Fruit fly (Drosophila melanogaster) whole organism, embryonic: ENCODE results near the gene Orc2.
A peak's percentile ranks its signal among the peaks of the same experiment; 100 is the strongest.

Experiments
- CG10267 ChIP-seq: fragments of 200-800 bp; sonication (Bioruptor generic); optimal IDR thresholded peaks from 2 replicates; lab custom pipeline; 2018; ENCODE audit warnings: missing biosample characterization, mild to moderate bottlenecking, missing genetic modification characterization, moderate library complexity
- CG10366 ChIP-seq: fragments of 200-800 bp; sonication (Bioruptor generic); IDR thresholded peaks from 2 replicates; pipeline ENCODE4 v1.3.6; 2022; ENCODE audit warnings: missing biosample characterization, missing genetic modification characterization
- CG10431 ChIP-seq: fragments of 200-800 bp; sonication (Bioruptor generic); optimal IDR thresholded peaks from 3 replicates; lab custom pipeline; 2018; ENCODE audit warnings: missing biosample characterization, mild to moderate bottlenecking, missing genetic modification characterization
- CG11085 ChIP-seq: fragments of 200-800 bp; sonication (Bioruptor generic); IDR thresholded peaks from 2 replicates; pipeline ENCODE4 v1.3.6; 2022; ENCODE audit warnings: missing biosample characterization, missing genetic modification characterization
- CG11696 ChIP-seq: fragments of 200-800 bp; sonication (Bioruptor generic); IDR thresholded peaks from 2 replicates; pipeline ENCODE4 v1.3.6; 2022; ENCODE audit warnings: missing biosample characterization, missing genetic modification characterization
- CG12299 ChIP-seq: fragments of 200-800 bp; sonication (Bioruptor generic); optimal IDR thresholded peaks from 2 replicates; lab custom pipeline; 2018; ENCODE audit warnings: missing biosample characterization, mild to moderate bottlenecking, missing genetic modification characterization
- CG13894 ChIP-seq: fragments of 200-800 bp; sonication (Bioruptor generic); optimal IDR thresholded peaks from 3 replicates; lab custom pipeline; 2018; ENCODE audit warnings: missing biosample characterization, mild to moderate bottlenecking, missing genetic modification characterization, moderate library complexity
- CG14667 ChIP-seq: fragments of 200-800 bp; sonication (Bioruptor generic); IDR thresholded peaks from 2 replicates; pipeline ENCODE4 v1.3.6; 2022; ENCODE audit warnings: missing biosample characterization, missing genetic modification characterization
- CG14710 ChIP-seq: fragments of 200-800 bp; sonication (Bioruptor generic); optimal IDR thresholded peaks from 3 replicates; lab custom pipeline; 2019; ENCODE audit warnings: missing biosample characterization, mild to moderate bottlenecking, missing genetic modification characterization, moderate library complexity
- CG14965 ChIP-seq: fragments of 200-800 bp; sonication (Bioruptor generic); optimal IDR thresholded peaks from 2 replicates; lab custom pipeline; 2016; ENCODE audit warnings: missing biosample characterization, missing genetic modification characterization, borderline replicate concordance
- CG15269 ChIP-seq: fragments of 200-800 bp; sonication (Bioruptor generic); optimal IDR thresholded peaks from 2 replicates; lab custom pipeline; 2018; ENCODE audit warnings: missing biosample characterization, mild to moderate bottlenecking, missing genetic modification characterization, moderate library complexity
- CG15479 ChIP-seq: fragments of 200-800 bp; sonication (Bioruptor generic); optimal IDR thresholded peaks from 3 replicates; lab custom pipeline; 2019; ENCODE audit warnings: missing biosample characterization, mild to moderate bottlenecking, missing genetic modification characterization, moderate library complexity
- CG1792 ChIP-seq: fragments of 200-800 bp; sonication (Bioruptor generic); optimal IDR thresholded peaks from 2 replicates; lab custom pipeline; 2016; ENCODE audit warnings: missing biosample characterization, missing genetic modification characterization
- CG31224 ChIP-seq: fragments of 200-800 bp; sonication (Bioruptor generic); IDR thresholded peaks from 2 replicates; pipeline ENCODE4 v1.3.6; 2022; ENCODE audit warnings: missing biosample characterization, missing genetic modification characterization
- CG31365 ChIP-seq: fragments of 200-800 bp; sonication (Bioruptor generic); optimal IDR thresholded peaks from 2 replicates; lab custom pipeline; 2018; ENCODE audit warnings: missing biosample characterization, mild to moderate bottlenecking, missing genetic modification characterization
- CG3281 ChIP-seq: fragments of 200-800 bp; sonication (Bioruptor generic); optimal IDR thresholded peaks from 3 replicates; lab custom pipeline; 2017; ENCODE audit warnings: missing biosample characterization, mild to moderate bottlenecking, missing genetic modification characterization
- CG33557 ChIP-seq: fragments of 200-800 bp; sonication (Bioruptor generic); optimal IDR thresholded peaks from 2 replicates; lab custom pipeline; 2019; ENCODE audit warnings: missing biosample characterization, mild to moderate bottlenecking, missing genetic modification characterization, moderate library complexity
- CG4707 ChIP-seq: fragments of 200-800 bp; sonication (Bioruptor generic); optimal IDR thresholded peaks from 2 replicates; lab custom pipeline; 2018; ENCODE audit warnings: missing biosample characterization, mild to moderate bottlenecking, missing genetic modification characterization, moderate library complexity
- CG4854 ChIP-seq: fragments of 200-800 bp; sonication (Bioruptor generic); optimal IDR thresholded peaks from 2 replicates; lab custom pipeline; 2016; ENCODE audit warnings: missing biosample characterization, missing genetic modification characterization, inconsistent platforms
- Chrac-16 ChIP-seq: fragments of 200-800 bp; sonication (Bioruptor generic); optimal IDR thresholded peaks from 3 replicates; lab custom pipeline; 2016; ENCODE audit warnings: missing biosample characterization, missing genetic modification characterization
- Deaf1 ChIP-seq: fragments of 200-800 bp; optimal IDR thresholded peaks from 3 replicates; lab custom pipeline; 2019; ENCODE audit warnings: missing biosample characterization, mild to moderate bottlenecking, missing genetic modification characterization, moderate library complexity
- Ets65A ChIP-seq: fragments of 200-800 bp; sonication (Bioruptor generic); peaks from one replicate; lab custom pipeline; 2016; ENCODE audit warnings: missing biosample characterization, missing genetic modification characterization
- Jarid2 ChIP-seq: fragments of 200-800 bp; sonication (Bioruptor generic); optimal IDR thresholded peaks from 3 replicates; lab custom pipeline; 2017; ENCODE audit warnings: mild to moderate bottlenecking, missing biosample characterization, missing genetic modification reagents, missing genetic modification characterization
- MESR4 ChIP-seq: fragments of 200-800 bp; sonication (Bioruptor generic); optimal IDR thresholded peaks from 2 replicates; lab custom pipeline; 2018; ENCODE audit warnings: missing biosample characterization, mild to moderate bottlenecking, missing genetic modification characterization, moderate library complexity
- Mad ChIP-seq: fragments of 200-800 bp; sonication (Bioruptor generic); optimal IDR thresholded peaks from 2 replicates; lab custom pipeline; 2016; ENCODE audit warnings: missing biosample characterization, missing genetic modification characterization
- Max ChIP-seq: fragments of 200-800 bp; sonication (Bioruptor generic); optimal IDR thresholded peaks from 2 replicates; lab custom pipeline; 2016; ENCODE audit warnings: missing biosample characterization, mild to moderate bottlenecking, missing genetic modification characterization
- Myb ChIP-seq: fragments of 200-800 bp; sonication (Bioruptor generic); optimal IDR thresholded peaks from 2 replicates; lab custom pipeline; 2016; ENCODE audit warnings: missing biosample characterization, missing genetic modification characterization
- NC2α ChIP-seq: fragments of 200-800 bp; sonication (Bioruptor generic); optimal IDR thresholded peaks from 2 replicates; lab custom pipeline; 2016; ENCODE audit warnings: missing biosample characterization, missing genetic modification characterization
- Stat92E ChIP-seq, 3 experiments: fragments of >200 bp in 2 of 3; fragments of 200-800 bp in 1 of 3; sonication (Bioruptor generic) in 1 of 3; optimal IDR thresholded peaks; 2 replicates each; lab custom pipeline; 2017 to 2019; ENCODE audit warnings: missing biosample characterization in 3 of 3, missing genetic modification characterization in 3 of 3, mild to moderate bottlenecking in 1 of 3, moderate library complexity in 1 of 3
- Taf1 ChIP-seq: fragments of 200-800 bp; sonication (Bioruptor generic); IDR thresholded peaks from 2 replicates; pipeline ENCODE4 v1.3.6; 2022; ENCODE audit warnings: missing biosample characterization, missing genetic modification characterization
- Xbp1 ChIP-seq: fragments of 200-800 bp; sonication (Bioruptor generic); optimal IDR thresholded peaks from 3 replicates; lab custom pipeline; 2016; ENCODE audit warnings: missing biosample characterization, mild to moderate bottlenecking, missing genetic modification characterization
- ash1 ChIP-seq: fragments of 200-800 bp; sonication (Bioruptor generic); optimal IDR thresholded peaks from 2 replicates; lab custom pipeline; 2018; ENCODE audit warnings: missing biosample characterization, mild to moderate bottlenecking, missing genetic modification characterization
- btn ChIP-seq: fragments of 200-800 bp; sonication (Bioruptor generic); optimal IDR thresholded peaks from 2 replicates; lab custom pipeline; 2016; ENCODE audit warnings: missing biosample characterization, missing genetic modification characterization
- dimm ChIP-seq: fragments of 200-800 bp; sonication (Bioruptor generic); IDR thresholded peaks from 2 replicates; pipeline ENCODE4 v1.3.6; 2022; ENCODE audit warnings: missing biosample characterization, missing genetic modification characterization
- en ChIP-seq: fragments of 200-800 bp; sonication (Bioruptor generic); optimal IDR thresholded peaks from 2 replicates; lab custom pipeline; 2016; ENCODE audit warnings: missing biosample characterization, missing genetic modification characterization
- exex ChIP-seq: fragments of 200-800 bp; sonication (Bioruptor generic); optimal IDR thresholded peaks from 4 replicates; lab custom pipeline; 2018; ENCODE audit warnings: missing biosample characterization, mild to moderate bottlenecking, missing genetic modification characterization, moderate library complexity
- gem ChIP-seq: fragments of 200-800 bp; sonication (Bioruptor generic); optimal IDR thresholded peaks from 2 replicates; lab custom pipeline; 2019; ENCODE audit warnings: missing biosample characterization, mild to moderate bottlenecking, missing genetic modification characterization, moderate library complexity
- hb ChIP-seq: fragments of 200-800 bp; sonication (Bioruptor generic); IDR thresholded peaks from 3 replicates; pipeline ENCODE4 v1.3.6; 2022; ENCODE audit warnings: missing biosample characterization, missing genetic modification characterization; ENCODE audit not compliant: partially characterized antibody
- hbn ChIP-seq: fragments of 200-800 bp; sonication (Bioruptor generic); IDR thresholded peaks from 2 replicates; pipeline ENCODE4 v1.3.6; 2022; ENCODE audit warnings: missing biosample characterization, missing genetic modification characterization; ENCODE audit not compliant: partially characterized antibody
- hkb ChIP-seq, 2 experiments: fragments of 200-800 bp in 1 of 2; fragments of >200 bp in 1 of 2; sonication (Bioruptor generic) in 1 of 2; IDR thresholded peaks in 1 of 2; optimal IDR thresholded peaks in 1 of 2; 2 replicates each; pipeline versions ENCODE4 v1.3.6 to Lab custom; 2017 to 2022; ENCODE audit warnings: missing biosample characterization in 1 of 2, missing genetic modification characterization in 1 of 2
- inv ChIP-seq: fragments of 200-800 bp; sonication (Bioruptor generic); IDR thresholded peaks from 2 replicates; pipeline ENCODE4 v1.3.6; 2022; ENCODE audit warnings: missing biosample characterization, missing genetic modification characterization; ENCODE audit not compliant: partially characterized antibody
- jing ChIP-seq: fragments of 200-800 bp; sonication (Bioruptor generic); optimal IDR thresholded peaks from 2 replicates; lab custom pipeline; 2018; ENCODE audit warnings: missing biosample characterization, mild to moderate bottlenecking, missing genetic modification characterization
- ken ChIP-seq: fragments of 200-800 bp; sonication (Bioruptor generic); IDR thresholded peaks from 3 replicates; pipeline ENCODE4 v1.3.6; 2022; ENCODE audit warnings: missing biosample characterization, missing genetic modification characterization
- mld ChIP-seq: fragments of 200-800 bp; sonication (Bioruptor generic); IDR thresholded peaks from 3 replicates; pipeline ENCODE4 v1.3.6; 2022; ENCODE audit warnings: missing biosample characterization, missing genetic modification characterization; ENCODE audit not compliant: partially characterized antibody
- pfk ChIP-seq: fragments of 200-800 bp; sonication (Bioruptor generic); optimal IDR thresholded peaks from 2 replicates; lab custom pipeline; 2018; ENCODE audit warnings: missing biosample characterization, mild to moderate bottlenecking, missing genetic modification characterization, moderate library complexity
- trem ChIP-seq: fragments of 200-800 bp; optimal IDR thresholded peaks from 3 replicates; lab custom pipeline; 2019; ENCODE audit warnings: missing biosample characterization, mild to moderate bottlenecking, missing genetic modification characterization, moderate library complexity
- wek ChIP-seq: fragments of 200-800 bp; sonication (Bioruptor generic); optimal IDR thresholded peaks from 3 replicates; lab custom pipeline; 2018; ENCODE audit warnings: missing biosample characterization, mild to moderate bottlenecking, missing genetic modification characterization, moderate library complexity
- zf30C ChIP-seq: fragments of 200-800 bp; sonication (Bioruptor generic); optimal IDR thresholded peaks from 3 replicates; lab custom pipeline; 2018; ENCODE audit warnings: missing biosample characterization, mild to moderate bottlenecking, missing genetic modification characterization

The Orc2 gene

dm6 chr3R:13984922-13985581 is 20.4 kb downstream of the Orc2 start (continued):
- TF ChIP-seq Myb (GFP tag; lab: Kevin White, UChicago), result peak; percentile 5
- TF ChIP-seq CG15269 (tag; lab: Kevin White, UChicago), result peak; percentile 62
- TF ChIP-seq CG14965 (GFP tag; lab: Kevin White, UChicago), result no peak
- TF ChIP-seq CG14710, result peak; percentile 89
- peak; percentile 71 for TF ChIP-seq Chrac-16 (GFP tag; lab: Kevin White, UChicago)
- no peak for TF ChIP-seq hkb (optimal IDR thresholded peaks at IDR 0.05; lab: Kevin White, UChicago)
- peak; percentile 63 for TF ChIP-seq hkb (GFP tag; IDR thresholded peaks at IDR 0.05; lab: Robert Waterston, UW)
- no peak for TF ChIP-seq ash1
- TF ChIP-seq Mad, result peak; percentile 48
- TF ChIP-seq Ets65A (GFP tag; lab: Kevin White, UChicago), result peak; percentile 83
- peak; percentile 40; the same call in 1 of the 2 replicates for TF ChIP-seq CG10366 (GFP tag; lab: Robert Waterston, UW)
- no peak for TF ChIP-seq CG11085
- peak; percentile 30 for TF ChIP-seq Deaf1 (tag; lab: Kevin White, UChicago)
- no peak for TF ChIP-seq MESR4 (GFP tag; lab: Kevin White, UChicago)
- peak; percentile 29 for TF ChIP-seq Jarid2 (GFP tag; lab: Kevin White, UChicago)
- peak; percentile 84 for TF ChIP-seq trem
- TF ChIP-seq wek, result no peak
- no peak for TF ChIP-seq hbn (GFP tag; lab: Robert Waterston, UW)
- TF ChIP-seq CG31365, result no peak
- TF ChIP-seq CG33557 (GFP tag; lab: Kevin White, UChicago), result peak; percentile 77
- TF ChIP-seq CG31224, result no peak
- peak; percentile 33 for TF ChIP-seq btn (GFP tag; lab: Kevin White, UChicago)
- peak; percentile 77 for TF ChIP-seq Xbp1
- no peak for TF ChIP-seq CG10431 (GFP tag; lab: Kevin White, UChicago)
- peak; percentile 41 for TF ChIP-seq CG3281
- TF ChIP-seq inv (GFP tag; lab: Robert Waterston, UW), result no peak
- TF ChIP-seq CG4707, result no peak
- peak; percentile 65 for TF ChIP-seq Max
- peak; percentile 30; the same call in 1 of the 3 replicates for TF ChIP-seq ken
- TF ChIP-seq CG10267 (tag; lab: Kevin White, UChicago), result peak; percentile 83
- TF ChIP-seq mld (GFP tag; lab: Robert Waterston, UW), result no peak
- peak; percentile 23 for TF ChIP-seq en (GFP tag; lab: Kevin White, UChicago)
- TF ChIP-seq CG15479 (GFP tag; lab: Kevin White, UChicago), result peak; percentile 79
- TF ChIP-seq CG14667 (GFP tag; lab: Robert Waterston, UW), result peak; percentile 31; the same call in 1 of the 2 replicates
- TF ChIP-seq CG11696 (GFP tag; lab: Robert Waterston, UW), result peak; percentile 63; the same call in 1 of the 2 replicates
- TF ChIP-seq pfk (GFP tag; lab: Kevin White, UChicago), result peak; percentile 52
- no peak for TF ChIP-seq exex (tag; lab: Kevin White, UChicago)
- TF ChIP-seq CG4854, result peak; percentile 11
- no peak for TF ChIP-seq CG13894 (tag; lab: Kevin White, UChicago)
- peak; percentile 82 for TF ChIP-seq zf30C
- no peak for TF ChIP-seq Stat92E (GFP tag; optimal IDR thresholded peaks at IDR 0.05; lab: Kevin White, UChicago)
- peak; percentile 46 for TF ChIP-seq CG12299 (tag; lab: Kevin White, UChicago)
- TF ChIP-seq dimm, result no peak
- peak; percentile 48 for TF ChIP-seq CG1792 (GFP tag; lab: Kevin White, UChicago)
- no peak for TF ChIP-seq Taf1
- TF ChIP-seq gem (tag; lab: Kevin White, UChicago), result peak; percentile 89
- TF ChIP-seq NC2α (GFP tag; lab: Kevin White, UChicago), result no peak
- TF ChIP-seq jing, result peak; percentile 39
- no peak for TF ChIP-seq hb (GFP tag; lab: Robert Waterston, UW)
